Fruit fly (Drosophila melanogaster) whole organism, embryonic: ENCODE results near the gene Crg-1.

ENCODE experiments used
- B-H2 ChIP-seq: fragments of 200-800 bp; sonication (Bioruptor generic); optimal IDR thresholded peaks from 2 replicates; lab custom pipeline; 2018; ENCODE audit warnings: missing biosample characterization, mild to moderate bottlenecking, missing genetic modification characterization
- CG10959 ChIP-seq: fragments of 200-800 bp; sonication (Bioruptor generic); IDR thresholded peaks from 2 replicates; pipeline ENCODE4 v1.3.6; 2022; ENCODE audit warnings: missing biosample characterization, missing genetic modification characterization
- CG11723 ChIP-seq: fragments of 200-800 bp; sonication (Bioruptor generic); optimal IDR thresholded peaks from 2 replicates; lab custom pipeline; 2017; ENCODE audit warnings: missing biosample characterization, mild to moderate bottlenecking, missing genetic modification characterization
- CG12104 ChIP-seq: fragments of 200-800 bp; sonication (Bioruptor generic); optimal IDR thresholded peaks from 3 replicates; lab custom pipeline; 2016; ENCODE audit warnings: missing biosample characterization, missing genetic modification characterization
- CG12769 ChIP-seq: fragments of 200-800 bp; sonication (Bioruptor generic); optimal IDR thresholded peaks from 2 replicates; lab custom pipeline; 2019; ENCODE audit warnings: missing biosample characterization, mild to moderate bottlenecking, missing genetic modification characterization, moderate library complexity
- CG13775 ChIP-seq: fragments of 200-800 bp; sonication (Bioruptor generic); optimal IDR thresholded peaks from 3 replicates; lab custom pipeline; 2017; ENCODE audit warnings: missing biosample characterization, mild to moderate bottlenecking, missing genetic modification characterization
- CG14441 ChIP-seq: fragments of 200-800 bp; sonication (Bioruptor generic); IDR thresholded peaks from 2 replicates; pipeline ENCODE4 v1.3.6; 2022; ENCODE audit warnings: missing biosample characterization, missing genetic modification characterization
- CG15696 ChIP-seq: fragments of 200-800 bp; sonication (Bioruptor generic); optimal IDR thresholded peaks from 2 replicates; lab custom pipeline; 2019; ENCODE audit warnings: missing biosample characterization, mild to moderate bottlenecking, missing genetic modification characterization, moderate library complexity
- CG16863 ChIP-seq: fragments of 200-800 bp; sonication (Bioruptor generic); optimal IDR thresholded peaks from 3 replicates; lab custom pipeline; 2016; ENCODE audit warnings: missing biosample characterization, missing genetic modification characterization
- CG17568 ChIP-seq: fragments of 200-800 bp; sonication (Bioruptor generic); optimal IDR thresholded peaks from 2 replicates; lab custom pipeline; 2018; ENCODE audit warnings: missing biosample characterization, mild to moderate bottlenecking, missing genetic modification characterization, moderate library complexity
- CG18011 ChIP-seq: fragments of 200-800 bp; sonication (Bioruptor generic); optimal IDR thresholded peaks from 2 replicates; lab custom pipeline; 2017; ENCODE audit warnings: missing biosample characterization, missing genetic modification characterization, mild to moderate bottlenecking, moderate library complexity, missing genotype
- CG1832 ChIP-seq: fragments of 200-800 bp; sonication (Bioruptor generic); optimal IDR thresholded peaks from 2 replicates; lab custom pipeline; 2017; ENCODE audit warnings: missing biosample characterization, mild to moderate bottlenecking, missing genetic modification characterization, inconsistent platforms
- CG2129 ChIP-seq: fragments of 200-800 bp; sonication (Bioruptor generic); IDR thresholded peaks from 2 replicates; pipeline ENCODE4 v1.3.6; 2022; ENCODE audit warnings: missing biosample characterization, missing genetic modification characterization; ENCODE audit not compliant: partially characterized antibody
- CG2889 ChIP-seq: fragments of 200-800 bp; sonication (Bioruptor generic); IDR thresholded peaks from 3 replicates; pipeline ENCODE4 v1.3.6; 2022; ENCODE audit warnings: missing biosample characterization, missing genetic modification characterization
- CG31441 ChIP-seq: fragments of 200-800 bp; sonication (Bioruptor generic); IDR thresholded peaks from 2 replicates; pipeline ENCODE4 v1.3.6; 2022; ENCODE audit warnings: missing biosample characterization, missing genetic modification characterization
- CG4328 ChIP-seq: fragments of 200-800 bp; sonication (Bioruptor generic); optimal IDR thresholded peaks from 3 replicates; lab custom pipeline; 2017; ENCODE audit warnings: missing biosample characterization, missing genetic modification reagents, missing genetic modification characterization
- CG6272 ChIP-seq: fragments of 200-800 bp; sonication (Bioruptor generic); IDR thresholded peaks from 2 replicates; pipeline ENCODE4 v1.3.6; 2022; ENCODE audit warnings: missing biosample characterization, missing genetic modification characterization
- CG7556 ChIP-seq: fragments of 200-800 bp; sonication (Bioruptor generic); optimal IDR thresholded peaks from 2 replicates; lab custom pipeline; 2017; ENCODE audit warnings: missing biosample characterization, mild to moderate bottlenecking, missing genetic modification characterization
- CG8089 ChIP-seq: fragments of 200-800 bp; sonication (Bioruptor generic); optimal IDR thresholded peaks from 3 replicates; lab custom pipeline; 2016; ENCODE audit warnings: missing biosample characterization, missing genetic modification characterization
- CG8359 ChIP-seq: fragments of 200-800 bp; sonication (Bioruptor generic); optimal IDR thresholded peaks from 2 replicates; lab custom pipeline; 2017; ENCODE audit warnings: missing biosample characterization, mild to moderate bottlenecking, missing genetic modification characterization, borderline replicate concordance
- CoRest ChIP-seq: fragments of 200-800 bp; sonication (Bioruptor generic); optimal IDR thresholded peaks from 3 replicates; lab custom pipeline; 2018; ENCODE audit warnings: missing biosample characterization, mild to moderate bottlenecking, missing genetic modification characterization, moderate library complexity
- Fer3 ChIP-seq: fragments of 200-800 bp; sonication (Bioruptor generic); optimal IDR thresholded peaks from 2 replicates; lab custom pipeline; 2018; ENCODE audit warnings: missing biosample characterization, mild to moderate bottlenecking, missing genetic modification characterization, moderate library complexity
- HmgZ ChIP-seq: fragments of 200-800 bp; sonication (Bioruptor generic); optimal IDR thresholded peaks from 2 replicates; lab custom pipeline; 2018; ENCODE audit warnings: missing biosample characterization, mild to moderate bottlenecking, missing genetic modification characterization
- Jarid2 ChIP-seq: fragments of 200-800 bp; sonication (Bioruptor generic); optimal IDR thresholded peaks from 3 replicates; lab custom pipeline; 2017; ENCODE audit warnings: mild to moderate bottlenecking, missing biosample characterization, missing genetic modification reagents, missing genetic modification characterization
- Lpt ChIP-seq: fragments of >200 bp; optimal IDR thresholded peaks from 2 replicates; lab custom pipeline; 2018; ENCODE audit warnings: missing biosample characterization, missing genetic modification characterization
- Ravus ChIP-seq: fragments of 200-800 bp; sonication (Bioruptor generic); IDR thresholded peaks from 2 replicates; pipeline ENCODE4 v1.3.6; 2022; ENCODE audit warnings: missing biosample characterization, missing genetic modification characterization
- Side ChIP-seq: fragments of 200-800 bp; sonication (Bioruptor generic); optimal IDR thresholded peaks from 2 replicates; lab custom pipeline; 2016; ENCODE audit warnings: missing biosample characterization, missing genetic modification characterization
- Xbp1 ChIP-seq: fragments of 200-800 bp; sonication (Bioruptor generic); optimal IDR thresholded peaks from 3 replicates; lab custom pipeline; 2016; ENCODE audit warnings: missing biosample characterization, mild to moderate bottlenecking, missing genetic modification characterization
- ab ChIP-seq: fragments of 200-800 bp; sonication (Bioruptor generic); optimal IDR thresholded peaks from 2 replicates; lab custom pipeline; 2016; ENCODE audit warnings: missing biosample characterization, missing genetic modification characterization
- abd-A ChIP-seq: fragments of 200-800 bp; sonication (Bioruptor generic); optimal IDR thresholded peaks from 3 replicates; lab custom pipeline; 2019; ENCODE audit warnings: missing biosample characterization, mild to moderate bottlenecking, missing genetic modification characterization, moderate library complexity
- az2 ChIP-seq: fragments of 200-800 bp; sonication (Bioruptor generic); optimal IDR thresholded peaks from 3 replicates; lab custom pipeline; 2016; ENCODE audit warnings: missing biosample characterization, missing genetic modification characterization
- cad ChIP-seq: fragments of >200 bp; optimal IDR thresholded peaks from 2 replicates; lab custom pipeline; 2017; ENCODE audit warnings: missing biosample characterization, missing genetic modification characterization
- cg ChIP-seq: fragments of 200-800 bp; sonication (Bioruptor generic); optimal IDR thresholded peaks from 3 replicates; lab custom pipeline; 2019; ENCODE audit warnings: missing biosample characterization, mild to moderate bottlenecking, missing genetic modification characterization, moderate library complexity
- chif ChIP-seq, 2 experiments: fragments of 200-800 bp; sonication (Bioruptor generic); optimal IDR thresholded peaks; 3 replicates each; lab custom pipeline; 2016; ENCODE audit warnings: missing biosample characterization in 2 of 2, missing genetic modification characterization in 2 of 2
- chn ChIP-seq: fragments of 200-800 bp; sonication (Bioruptor generic); optimal IDR thresholded peaks from 2 replicates; lab custom pipeline; 2016; ENCODE audit warnings: missing biosample characterization, missing genetic modification characterization
- ci ChIP-seq: fragments of 200-800 bp; sonication (Bioruptor generic); IDR thresholded peaks from 3 replicates; pipeline ENCODE4 v1.3.6; 2022; ENCODE audit warnings: missing biosample characterization, missing genetic modification characterization
- dati ChIP-seq: fragments of 200-800 bp; sonication (Bioruptor generic); IDR thresholded peaks from 2 replicates; pipeline ENCODE4 v1.3.6; 2022; ENCODE audit warnings: missing biosample characterization, missing genetic modification characterization
- dm ChIP-seq: fragments of 200-800 bp; sonication (Bioruptor generic); optimal IDR thresholded peaks from 3 replicates; lab custom pipeline; 2016; ENCODE audit warnings: missing biosample characterization, missing genetic modification characterization
- dmrt11E ChIP-seq: fragments of 200-800 bp; sonication (Bioruptor generic); optimal IDR thresholded peaks from 3 replicates; lab custom pipeline; 2018; ENCODE audit warnings: missing biosample characterization, mild to moderate bottlenecking, missing genetic modification characterization, moderate library complexity
- gsb-n ChIP-seq: fragments of 200-800 bp; sonication (Bioruptor generic); optimal IDR thresholded peaks from 3 replicates; lab custom pipeline; 2018; ENCODE audit warnings: missing biosample characterization, mild to moderate bottlenecking, missing genetic modification characterization
- hbn ChIP-seq: fragments of 200-800 bp; sonication (Bioruptor generic); IDR thresholded peaks from 2 replicates; pipeline ENCODE4 v1.3.6; 2022; ENCODE audit warnings: missing biosample characterization, missing genetic modification characterization; ENCODE audit not compliant: partially characterized antibody
- her ChIP-seq: fragments of 200-800 bp; sonication (Bioruptor generic); optimal IDR thresholded peaks from 2 replicates; lab custom pipeline; 2016; ENCODE audit warnings: missing biosample characterization, missing genetic modification characterization
- inv ChIP-seq: fragments of 200-800 bp; sonication (Bioruptor generic); IDR thresholded peaks from 2 replicates; pipeline ENCODE4 v1.3.6; 2022; ENCODE audit warnings: missing biosample characterization, missing genetic modification characterization; ENCODE audit not compliant: partially characterized antibody
- luna ChIP-seq: fragments of 200-800 bp; sonication (Bioruptor generic); optimal IDR thresholded peaks from 2 replicates; lab custom pipeline; 2016; ENCODE audit warnings: missing biosample characterization, missing genetic modification characterization
- mam ChIP-seq: fragments of 200-800 bp; sonication (Bioruptor generic); optimal IDR thresholded peaks from 3 replicates; lab custom pipeline; 2016; ENCODE audit warnings: missing biosample characterization, missing genetic modification characterization
- sima ChIP-seq: fragments of 200-800 bp; sonication (Bioruptor generic); optimal IDR thresholded peaks from 2 replicates; lab custom pipeline; 2016; ENCODE audit warnings: missing biosample characterization, missing genetic modification characterization
- tio ChIP-seq: fragments of 200-800 bp; sonication (Bioruptor generic); optimal IDR thresholded peaks from 2 replicates; lab custom pipeline; 2017; ENCODE audit warnings: missing biosample characterization, missing genetic modification characterization, inconsistent platforms
- tx ChIP-seq: fragments of 200-800 bp; sonication (Bioruptor generic); optimal IDR thresholded peaks from 2 replicates; lab custom pipeline; 2016; ENCODE audit warnings: missing biosample characterization, missing genetic modification characterization
- wek ChIP-seq: fragments of 200-800 bp; sonication (Bioruptor generic); optimal IDR thresholded peaks from 3 replicates; lab custom pipeline; 2018; ENCODE audit warnings: missing biosample characterization, mild to moderate bottlenecking, missing genetic modification characterization, moderate library complexity
- zen2 ChIP-seq: fragments of 200-800 bp; sonication (Bioruptor generic); IDR thresholded peaks from 3 replicates; pipeline ENCODE4 v1.3.6; 2022; ENCODE audit warnings: missing biosample characterization, missing genetic modification characterization; ENCODE audit not compliant: partially characterized antibody

Gene Crg-1

dm6 chrX:3744492-3745263 lies 48.3 kb upstream of the Crg-1 start:
- no peak for TF ChIP-seq CG2889 (GFP tag; lab: Robert Waterston, UW)
- TF ChIP-seq cg (GFP tag; lab: Kevin White, UChicago) = peak; percentile 97
- TF ChIP-seq chn (GFP tag; lab: Kevin White, UChicago) = no peak
- no peak for TF ChIP-seq dati (GFP tag; lab: Robert Waterston, UW)
- TF ChIP-seq CG12104 (GFP tag; lab: Kevin White, UChicago) = no peak
- TF ChIP-seq CG10959 (GFP tag; lab: Robert Waterston, UW) = no peak
- TF ChIP-seq ci (GFP tag; lab: Robert Waterston, UW) = peak; percentile 40; the same call in 1 of the 3 replicates
- no peak for TF ChIP-seq B-H2
- TF ChIP-seq inv (GFP tag; lab: Robert Waterston, UW) = no peak
- no peak for TF ChIP-seq ab (GFP tag; lab: Kevin White, UChicago)
- TF ChIP-seq CG13775 (GFP tag; lab: Kevin White, UChicago) = no peak
- no peak for TF ChIP-seq CG6272 (GFP tag; lab: Robert Waterston, UW)
- TF ChIP-seq dmrt11E (tag; lab: Kevin White, UChicago) = no peak
- no peak for TF ChIP-seq hbn (GFP tag; lab: Robert Waterston, UW)
- no peak for TF ChIP-seq CoRest
- TF ChIP-seq Fer3 (tag; lab: Kevin White, UChicago) = no peak
- TF ChIP-seq tio (GFP tag; lab: Kevin White, UChicago) = no peak
- TF ChIP-seq CG7556 (GFP tag; lab: Kevin White, UChicago) = no peak
- no peak for TF ChIP-seq CG4328 (GFP tag; lab: Kevin White, UChicago)
- no peak for TF ChIP-seq az2 (GFP tag; lab: Kevin White, UChicago)
- TF ChIP-seq Xbp1 (GFP tag; lab: Kevin White, UChicago) = no peak
- peak; percentile 90 for TF ChIP-seq CG12769 (tag; lab: Kevin White, UChicago)
- TF ChIP-seq cad = no peak
- no peak for TF ChIP-seq luna (GFP tag; lab: Kevin White, UChicago)
- TF ChIP-seq CG17568 = no peak
- TF ChIP-seq Lpt (GFP tag; lab: Kevin White, UChicago) = no peak
- no peak for TF ChIP-seq sima (GFP tag; lab: Kevin White, UChicago)
- TF ChIP-seq tx (GFP tag; lab: Kevin White, UChicago) = no peak
- no peak for TF ChIP-seq chif (GFP tag; optimal IDR thresholded peaks at IDR 0.05; lab: Kevin White, UChicago)
- no peak for TF ChIP-seq CG16863 (GFP tag; lab: Kevin White, UChicago)
- TF ChIP-seq her (GFP tag; lab: Kevin White, UChicago) = no peak
- no peak for TF ChIP-seq gsb-n
- TF ChIP-seq CG11723 (GFP tag; lab: Kevin White, UChicago) = no peak
- peak; percentile 66; the same call in 2 of the 3 replicates for TF ChIP-seq zen2
- TF ChIP-seq wek = no peak
- TF ChIP-seq abd-A (tag; lab: Kevin White, UChicago) = peak; percentile 99
- TF ChIP-seq CG2129 (GFP tag; lab: Robert Waterston, UW) = no peak
- TF ChIP-seq CG18011 (GFP tag; lab: Kevin White, UChicago) = no peak
- no peak for TF ChIP-seq mam (GFP tag; lab: Kevin White, UChicago)
- TF ChIP-seq CG15696 (tag; lab: Kevin White, UChicago) = no peak
- no peak for TF ChIP-seq Jarid2
- TF ChIP-seq Ravus (GFP tag; lab: Robert Waterston, UW) = no peak
- TF ChIP-seq HmgZ = peak; percentile 50
- TF ChIP-seq CG8089 (GFP tag; lab: Kevin White, UChicago) = no peak
- TF ChIP-seq CG8359 (GFP tag; lab: Kevin White, UChicago) = no peak
- no peak for TF ChIP-seq CG31441 (GFP tag; lab: Robert Waterston, UW)
- TF ChIP-seq CG1832 = peak; percentile 9
- no peak for TF ChIP-seq dm (GFP tag; lab: Kevin White, UChicago)
- peak; percentile 49 for TF ChIP-seq Side (GFP tag; lab: Kevin White, UChicago)
- no peak for TF ChIP-seq CG14441
